Worm (Caenorhabditis elegans) whole organism, young adult: ENCODE measurements around the gene C10A4.9.
A peak's percentile ranks its signal among the peaks of the same experiment; 100 is the strongest.

Source experiments
- B0019.2 ChIP-seq: fragments of 200-800 bp; sonication (Bioruptor generic); conservative IDR thresholded peaks from 2 replicates; pipeline ENCODE4 v1.3.6; 2022; ENCODE audit warnings: missing genetic modification reagents, missing genetic modification characterization, missing compliant biosample characterization
- B0035.1 ChIP-seq: sonication (generic microtip); optimal IDR thresholded peaks from 2 replicates; lab custom pipeline; 2016; ENCODE audit warnings: missing genetic modification characterization, mild to moderate bottlenecking, missing compliant biosample characterization, missing genotype, missing genetic modification reagents
- B0261.1 ChIP-seq: sonication (generic microtip); optimal IDR thresholded peaks from 2 replicates; lab custom pipeline; 2016; ENCODE audit warnings: mild to moderate bottlenecking, missing genetic modification characterization, moderate library complexity, missing compliant biosample characterization
- C17E4.6 ChIP-seq: fragments of 200-800 bp; sonication (Bioruptor generic); IDR thresholded peaks from 2 replicates; pipeline ENCODE4 v1.3.6; 2022; ENCODE audit warnings: missing genetic modification reagents, missing genetic modification characterization, missing compliant biosample characterization
- F10E7.11 ChIP-seq: sonication (generic microtip); optimal IDR thresholded peaks from 2 replicates; lab custom pipeline; 2017; ENCODE audit warnings: mild to moderate bottlenecking, missing genetic modification characterization, moderate library complexity, missing compliant biosample characterization
- K11D2.4 ChIP-seq: fragments of 200-800 bp; sonication (Bioruptor generic); IDR thresholded peaks from 2 replicates; pipeline ENCODE4 v1.3.6; 2022; ENCODE audit warnings: missing genetic modification reagents, missing genetic modification characterization, missing compliant biosample characterization
- T26A5.8 ChIP-seq: sonication (generic microtip); optimal IDR thresholded peaks from 2 replicates; lab custom pipeline; 2016; ENCODE audit warnings: missing genetic modification characterization, missing compliant biosample characterization
- Y53F4B.3 ChIP-seq: fragments of 200-800 bp; sonication (Bioruptor generic); IDR thresholded peaks from 2 replicates; pipeline ENCODE4 v1.3.6; 2022; ENCODE audit warnings: missing genetic modification reagents, missing genetic modification characterization, missing compliant biosample characterization
- Y56A3A.18 ChIP-seq: fragments of 200-800 bp; sonication (Bioruptor generic); IDR thresholded peaks from 2 replicates; pipeline ENCODE4 v1.3.6; 2022; ENCODE audit warnings: missing genetic modification reagents, missing genetic modification characterization, missing compliant biosample characterization
- ZK185.1 ChIP-seq: sonication (generic microtip); optimal IDR thresholded peaks from 2 replicates; lab custom pipeline; 2016; ENCODE audit warnings: mild to moderate bottlenecking, missing genetic modification characterization, missing compliant biosample characterization; ENCODE audit not compliant: poor library complexity, severe bottlenecking
- ama-1 ChIP-seq, 3 experiments: fragments of 150-350 bp in 1 of 3; sonication (generic microtip) in 2 of 3; optimal IDR thresholded peaks; 2 replicates each; lab custom pipeline; 2014 to 2018; ENCODE audit warnings: missing biosample characterization in 2 of 3, missing genetic modification characterization in 2 of 3, missing genetic modification reagents in 2 of 3
- aptf-2 ChIP-seq: fragments of 200-800 bp; sonication (Bioruptor generic); conservative IDR thresholded peaks from 2 replicates; pipeline ENCODE4 v1.3.6; 2022; ENCODE audit warnings: missing genetic modification reagents, missing genetic modification characterization, missing compliant biosample characterization
- atf-7 ChIP-seq: sonication (generic microtip); optimal IDR thresholded peaks from 2 replicates; lab custom pipeline; 2017; ENCODE audit warnings: mild to moderate bottlenecking, missing genetic modification characterization, missing compliant biosample characterization
- athp-1 ChIP-seq: sonication (generic microtip); optimal IDR thresholded peaks from 2 replicates; lab custom pipeline; 2017; ENCODE audit warnings: mild to moderate bottlenecking, missing genetic modification characterization, missing compliant biosample characterization
- attf-5 ChIP-seq: fragments of 200-800 bp; sonication (Bioruptor generic); optimal IDR thresholded peaks from 2 replicates; lab custom pipeline; 2018; ENCODE audit warnings: mild to moderate bottlenecking, missing genetic modification characterization, missing compliant biosample characterization
- bed-2 ChIP-seq: fragments of 200-800 bp; sonication (Bioruptor generic); IDR thresholded peaks from 2 replicates; pipeline ENCODE4 v1.3.6; 2022; ENCODE audit warnings: missing genetic modification reagents, missing genetic modification characterization, missing compliant biosample characterization
- ccch-3 ChIP-seq: fragments of 200-800 bp; sonication (Bioruptor generic); optimal IDR thresholded peaks from 2 replicates; lab custom pipeline; 2018; ENCODE audit warnings: mild to moderate bottlenecking, missing genetic modification characterization, missing compliant biosample characterization
- chd-7 ChIP-seq: sonication (generic microtip); optimal IDR thresholded peaks from 2 replicates; lab custom pipeline; 2016; ENCODE audit warnings: mild to moderate bottlenecking, missing genetic modification characterization, moderate library complexity, missing compliant biosample characterization
- die-1 ChIP-seq: sonication (generic microtip); optimal IDR thresholded peaks from 2 replicates; lab custom pipeline; 2016; ENCODE audit warnings: missing genotype, mild to moderate bottlenecking, missing genetic modification characterization, missing compliant biosample characterization
- dox-1 ChIP-seq: fragments of 200-800 bp; sonication (Bioruptor generic); IDR thresholded peaks from 2 replicates; pipeline ENCODE4 v1.3.6; 2022; ENCODE audit warnings: missing genetic modification reagents, missing genetic modification characterization, missing compliant biosample characterization
- efl-1 ChIP-seq: fragments of 150-350 bp; optimal IDR thresholded peaks from 2 replicates; lab custom pipeline; 2014; ENCODE audit warnings: missing biosample characterization, missing genetic modification reagents, missing genetic modification characterization
- gei-17 ChIP-seq: fragments of 200-800 bp; sonication (Bioruptor generic); optimal IDR thresholded peaks from 2 replicates; lab custom pipeline; 2018; ENCODE audit warnings: mild to moderate bottlenecking, missing genetic modification characterization, missing compliant biosample characterization
- hlh-12 ChIP-seq: sonication (generic microtip); optimal IDR thresholded peaks from 2 replicates; lab custom pipeline; 2016; ENCODE audit warnings: missing genetic modification characterization, missing compliant biosample characterization
- hsf-1 ChIP-seq: fragments of 200-800 bp; sonication (Bioruptor generic); IDR thresholded peaks from 2 replicates; pipeline ENCODE4 v1.3.6; 2022; ENCODE audit warnings: missing genetic modification reagents, missing genetic modification characterization, missing compliant biosample characterization
- lag-1 ChIP-seq: fragments of 200-800 bp; sonication (Bioruptor generic); IDR thresholded peaks from 2 replicates; pipeline ENCODE4 v1.3.6; 2022; ENCODE audit warnings: missing genetic modification reagents, missing genetic modification characterization, missing compliant biosample characterization
- let-526 ChIP-seq: fragments of 200-800 bp; sonication (Bioruptor generic); IDR thresholded peaks from 2 replicates; pipeline ENCODE4 v1.3.6; 2022; ENCODE audit warnings: missing genetic modification reagents, missing genetic modification characterization, missing compliant biosample characterization
- lir-1 ChIP-seq: fragments of 200-800 bp; sonication (Bioruptor generic); conservative IDR thresholded peaks from 2 replicates; pipeline ENCODE4 v1.3.6; 2022; ENCODE audit warnings: missing genetic modification reagents, missing genetic modification characterization, missing compliant biosample characterization
- madf-8 ChIP-seq: fragments of 200-800 bp; sonication (Bioruptor generic); conservative IDR thresholded peaks from 2 replicates; pipeline ENCODE4 v1.3.6; 2022; ENCODE audit warnings: missing genetic modification reagents, missing genetic modification characterization, missing compliant biosample characterization
- mcd-1 ChIP-seq: fragments of 200-800 bp; sonication (Bioruptor generic); IDR thresholded peaks from 2 replicates; pipeline ENCODE4 v1.3.6; 2022; ENCODE audit warnings: missing genetic modification reagents, missing genetic modification characterization, missing compliant biosample characterization
- rcor-1 ChIP-seq: fragments of 200-800 bp; sonication (Bioruptor generic); IDR thresholded peaks from 2 replicates; pipeline ENCODE4 v1.3.6; 2022; ENCODE audit warnings: missing genetic modification reagents, missing genetic modification characterization, missing compliant biosample characterization
- rec-8 ChIP-seq, 2 experiments: sonication (generic microtip); optimal IDR thresholded peaks; 2 replicates each; lab custom pipeline; 2016; ENCODE audit warnings: mild to moderate bottlenecking in 2 of 2, missing genetic modification characterization in 2 of 2, missing genetic modification reagents in 2 of 2, missing genotype in 2 of 2, missing biosample characterization in 1 of 2, missing compliant biosample characterization in 1 of 2, moderate library complexity in 1 of 2
- rpc-1 ChIP-seq, 2 experiments: fragments of 150-350 bp in 1 of 2; sonication (generic microtip) in 1 of 2; optimal IDR thresholded peaks; 2 replicates each; lab custom pipeline; 2014 to 2018; ENCODE audit warnings: missing biosample characterization in 1 of 2, missing genetic modification characterization in 1 of 2, missing genetic modification reagents in 1 of 2, missing genotype in 1 of 2
- sea-2 ChIP-seq: fragments of 200-800 bp; sonication (Bioruptor generic); IDR thresholded peaks from 2 replicates; pipeline ENCODE4 v1.3.6; 2022; ENCODE audit warnings: missing genetic modification characterization, missing compliant biosample characterization
- snpc-1.3 ChIP-seq: sonication (generic microtip); optimal IDR thresholded peaks from 2 replicates; lab custom pipeline; 2017; ENCODE audit warnings: missing genetic modification characterization, mild to moderate bottlenecking, missing compliant biosample characterization, antibody characterized with exemption, moderate library complexity, missing genotype, missing genetic modification reagents; ENCODE audit not compliant: insufficient read depth
- somi-1 ChIP-seq: fragments of 200-800 bp; sonication (Bioruptor generic); optimal IDR thresholded peaks from 2 replicates; lab custom pipeline; 2018; ENCODE audit warnings: mild to moderate bottlenecking, missing genetic modification characterization, missing compliant biosample characterization
- sptf-2 ChIP-seq: fragments of 200-800 bp; sonication (Bioruptor generic); optimal IDR thresholded peaks from 2 replicates; lab custom pipeline; 2018; ENCODE audit warnings: mild to moderate bottlenecking, missing genetic modification characterization, missing compliant biosample characterization
- tbp1 ChIP-seq: fragments of 200-800 bp; sonication (Bioruptor generic); optimal IDR thresholded peaks from 2 replicates; lab custom pipeline; 2018; ENCODE audit warnings: mild to moderate bottlenecking, missing genetic modification characterization, missing compliant biosample characterization
- xnd-1 ChIP-seq: sonication (generic microtip); optimal IDR thresholded peaks from 2 replicates; lab custom pipeline; 2016; ENCODE audit warnings: missing genotype, missing genetic modification reagents, missing genetic modification characterization, missing compliant biosample characterization
- ztf-18 ChIP-seq: sonication (generic microtip); optimal IDR thresholded peaks from 2 replicates; lab custom pipeline; 2016; ENCODE audit warnings: missing genotype, mild to moderate bottlenecking, missing genetic modification characterization, missing compliant biosample characterization
- ztf-26 ChIP-seq: sonication (generic microtip); optimal IDR thresholded peaks from 2 replicates; lab custom pipeline; 2017; ENCODE audit warnings: missing genetic modification characterization, missing compliant biosample characterization
- ztf-28 ChIP-seq: fragments of 200-800 bp; sonication (Bioruptor generic); IDR thresholded peaks from 2 replicates; pipeline ENCODE4 v1.3.6; 2022; ENCODE audit warnings: missing genetic modification reagents, missing genetic modification characterization, missing compliant biosample characterization

C10A4.9 gene

ce11 chrX:7420571-7420970, at the start of gene C10A4.9:
Gene C10A4.9 (plus strand): TSS chrX:7420871.
- no peak for TF ChIP-seq rcor-1
- TF ChIP-seq somi-1 (GFP tag; lab: Kevin White, UChicago), result no peak
- no peak for TF ChIP-seq efl-1 (GFP tag; lab: Kevin White, UChicago)
- no peak for TF ChIP-seq ztf-28 (GFP tag; lab: Robert Waterston, UW)
- TF ChIP-seq sptf-2 (GFP tag; lab: Kevin White, UChicago), result no peak
- TF ChIP-seq aptf-2 (GFP tag; lab: Robert Waterston, UW), result no peak

DNA sequence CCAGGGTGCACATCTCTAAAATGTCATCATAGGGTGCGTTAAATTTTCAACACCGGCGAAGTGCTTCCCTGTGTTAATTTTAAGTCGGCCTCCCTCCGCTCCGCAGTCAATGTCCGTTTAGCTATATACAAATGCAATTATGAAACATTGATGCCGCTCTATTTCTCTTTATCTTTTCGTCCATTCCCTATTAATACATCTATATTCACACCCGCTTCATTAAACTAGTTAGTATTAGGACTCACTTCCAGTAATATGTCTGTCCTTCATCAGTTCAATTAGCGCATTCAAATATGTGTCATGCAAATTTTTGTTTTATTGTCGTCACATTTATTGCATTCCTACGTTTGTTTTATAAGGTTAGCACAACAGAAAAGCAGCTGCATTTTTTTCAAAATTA, 48.7 kb upstream of the C10A4.9 start:
- TF ChIP-seq rcor-1 (no peak), xnd-1 (tag; lab: Kevin White, UChicago) (no peak), C17E4.6 (no peak), hsf-1 (GFP tag; lab: Robert Waterston, UW) (no peak), bed-2 (GFP tag; lab: Robert Waterston, UW) (no peak), atf-7 (tag; lab: Kevin White, UChicago) (no peak), dox-1 (GFP tag; lab: Robert Waterston, UW) (no peak), ztf-28 (GFP tag; lab: Robert Waterston, UW) (no peak), ccch-3 (GFP tag; lab: Kevin White, UChicago) (no peak), B0035.1 (tag; lab: Kevin White, UChicago) (no peak), madf-8 (GFP tag; lab: Robert Waterston, UW) (no peak), ztf-18 (tag; lab: Kevin White, UChicago) (no peak), snpc-1.3 (tag; lab: Kevin White, UChicago) (no peak), Y53F4B.3 (GFP tag; lab: Robert Waterston, UW) (no peak)
- TF ChIP-seq, all 124 proteins: peak for 0

DNA sequence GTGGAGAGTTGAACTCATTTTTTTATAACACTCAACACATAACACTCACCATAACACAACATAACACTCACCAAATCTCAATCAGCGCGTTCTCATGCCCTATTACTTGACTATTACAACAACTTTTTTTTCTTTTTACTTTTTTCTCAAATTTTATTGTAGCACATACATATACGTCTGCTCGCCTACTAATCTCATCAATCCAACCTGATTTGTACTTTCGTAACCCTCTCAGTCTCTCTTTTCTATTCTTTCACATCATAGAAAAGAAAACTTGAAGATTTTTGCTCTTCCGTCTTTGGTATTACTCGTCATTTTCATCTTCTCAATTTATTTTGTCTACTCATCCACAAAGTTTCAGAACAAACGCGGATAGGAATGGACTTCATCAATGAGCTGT, 43.7 kb upstream of the C10A4.9 start, which contains the start of gene npr-8:
npr-8 (plus strand) TSS at position 362 of the 400 bp plus-strand sequence.
- TF ChIP-seq hlh-12 (tag; lab: Kevin White, UChicago) (no peak), gei-17 (GFP tag; lab: Kevin White, UChicago) (no peak), rpc-1 (optimal IDR thresholded peaks at IDR 0.05; lab: Kevin White, UChicago) (no peak), rpc-1 (tag; optimal IDR thresholded peaks at IDR 0.05; lab: Kevin White, UChicago) (no peak), somi-1 (GFP tag; lab: Kevin White, UChicago) (no peak), ztf-26 (tag; lab: Kevin White, UChicago) (no peak), athp-1 (tag; lab: Kevin White, UChicago) (no peak), efl-1 (GFP tag; lab: Kevin White, UChicago) (no peak), let-526 (GFP tag; lab: Robert Waterston, UW) (no peak), chd-7 (no peak), ama-1 (optimal IDR thresholded peaks at IDR 0.05; lab: Kevin White, UChicago) (no peak), ama-1 (GFP tag; optimal IDR thresholded peaks at IDR 0.05; lab: Kevin White, UChicago) (no peak), Y53F4B.3 (GFP tag; lab: Robert Waterston, UW) (no peak), K11D2.4 (GFP tag; lab: Robert Waterston, UW) (no peak)
- TF ChIP-seq, all 124 proteins: peak for 0

DNA sequence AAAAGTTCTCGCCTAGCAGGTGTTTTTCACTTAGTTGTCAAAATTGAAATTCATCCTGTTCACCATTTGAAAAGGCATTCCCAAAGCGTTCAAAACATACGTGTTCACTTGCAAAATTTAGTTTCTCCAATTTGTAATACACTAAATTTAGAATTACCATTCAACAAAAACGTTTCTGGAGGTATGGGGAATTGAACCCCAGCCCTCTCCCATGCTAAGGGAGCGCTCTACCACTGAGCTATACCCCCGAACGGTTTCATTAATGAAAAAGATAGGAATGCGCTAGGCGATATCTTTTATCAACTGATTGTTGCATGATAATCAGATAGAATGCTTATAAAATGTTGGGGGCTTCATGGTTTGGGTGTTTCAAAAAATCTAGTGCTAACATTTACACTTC, 42.1 kb upstream of the C10A4.9 start:
- TF ChIP-seq lag-1 (GFP tag; lab: Robert Waterston, UW) (no peak), B0019.2 (GFP tag; lab: Robert Waterston, UW) (no peak), madf-8 (GFP tag; lab: Robert Waterston, UW) (no peak), rpc-1 (optimal IDR thresholded peaks at IDR 0.05; lab: Kevin White, UChicago) (peak; percentile 83), rpc-1 (tag; optimal IDR thresholded peaks at IDR 0.05; lab: Kevin White, UChicago) (peak; percentile 92), mcd-1 (GFP tag; lab: Robert Waterston, UW) (no peak), sea-2 (no peak), Y56A3A.18 (GFP tag; lab: Robert Waterston, UW) (no peak), die-1 (tag; lab: Kevin White, UChicago) (peak; percentile 61), chd-7 (no peak), sptf-2 (GFP tag; lab: Kevin White, UChicago) (peak; percentile 39), attf-5 (GFP tag; lab: Kevin White, UChicago) (no peak), lir-1 (no peak), ama-1 (optimal IDR thresholded peaks at IDR 0.05; lab: Kevin White, UChicago) (no peak), ama-1 (GFP tag; optimal IDR thresholded peaks at IDR 0.05; lab: Kevin White, UChicago) (peak in 1 of 2 experiments; percentile 47), F10E7.11 (tag; lab: Kevin White, UChicago) (no peak), snpc-1.3 (tag; lab: Kevin White, UChicago) (peak; percentile 70), B0261.1 (tag; lab: Kevin White, UChicago) (peak; percentile 72), rec-8 (tag; optimal IDR thresholded peaks at IDR 0.05; lab: Kevin White, UChicago) (peak in 1 of 2 experiments; percentile 26), ZK185.1 (peak; percentile 32), atf-7 (tag; lab: Kevin White, UChicago) (peak; percentile 8), tbp1 (peak; percentile 87), T26A5.8 (no peak)
